Fruit fly (Drosophila melanogaster) whole organism, larva: ENCODE measurements around the gene SrpRalpha.
A peak's percentile ranks its signal among the peaks of the same experiment; 100 is the strongest.

Source experiments
- noc ChIP-seq: fragments of 200-800 bp; sonication (Bioruptor generic); optimal IDR thresholded peaks from 3 replicates; lab custom pipeline; 2019; ENCODE audit warnings: missing biosample characterization, mild to moderate bottlenecking, missing genetic modification characterization, moderate library complexity

SrpRalpha gene

dm6 chrX:11128828-11129227, at the start of gene SrpRalpha:
SrpRalpha (minus strand) TSS chrX:11129087.
- no peak for TF ChIP-seq noc (tag; lab: Kevin White, UChicago)

- TF ChIP-seq noc (tag; lab: Kevin White, UChicago): no peak
Observed at dm6 chrX:11176073-11176472, 47.2 kb upstream of the SrpRalpha start.

- no peak for TF ChIP-seq noc (tag; lab: Kevin White, UChicago)
Observed at dm6 chrX:11170578-11170977, 41.7 kb upstream of the SrpRalpha start, which contains the start of gene CG1394. CG1394 (minus strand) TSS chrX:11170678.

- TF ChIP-seq noc (tag; lab: Kevin White, UChicago): no peak
Observed at dm6 chrX:11168958-11169357, 40.1 kb upstream of the SrpRalpha start, which contains the start of gene Antdh. Antdh (minus strand) TSS chrX:11169058.

dm6 chrX:11159710-11160446, 31.0 kb upstream of the SrpRalpha start, which contains the start of gene CG32668:
CG32668 (minus strand) TSS chrX:11159760.
- TF ChIP-seq noc (tag; lab: Kevin White, UChicago): no peak

- peak; percentile 39 for TF ChIP-seq noc (tag; lab: Kevin White, UChicago)
Observed at dm6 chrX:11155808-11156589, 27.1 kb upstream of the SrpRalpha start.

dm6 chrX:11154511-11155197, 25.8 kb upstream of the SrpRalpha start:
- no peak for TF ChIP-seq noc (tag; lab: Kevin White, UChicago)

- TF ChIP-seq noc (tag; lab: Kevin White, UChicago): no peak
Observed at dm6 chrX:11153826-11154510, 25.1 kb upstream of the SrpRalpha start, which contains the start of the genes rtv and Dlic. rtv (minus strand) TSS chrX:11153990. Dlic (plus strand) TSS chrX:11154421.

- no peak for TF ChIP-seq noc (tag; lab: Kevin White, UChicago)
Observed at dm6 chrX:11153413-11153812, 24.5 kb upstream of the SrpRalpha start.

- TF ChIP-seq noc (tag; lab: Kevin White, UChicago): no peak
Observed at dm6 chrX:11149201-11149600, 20.3 kb upstream of the SrpRalpha start, which contains the start of gene Lint-1. Lint-1 (plus strand) TSS chrX:11149323.

dm6 chrX:11148272-11148835, 19.5 kb upstream of the SrpRalpha start, which contains the start of gene Ran:
Ran (minus strand) TSS chrX:11148716.
- no peak for TF ChIP-seq noc (tag; lab: Kevin White, UChicago)

- TF ChIP-seq noc (tag; lab: Kevin White, UChicago): no peak
Observed at dm6 chrX:11147553-11148067, 18.7 kb upstream of the SrpRalpha start.

dm6 chrX:11146598-11147176, 17.8 kb upstream of the SrpRalpha start:
- no peak for TF ChIP-seq noc (tag; lab: Kevin White, UChicago)

dm6 chrX:11144575-11144974, 15.7 kb upstream of the SrpRalpha start:
- TF ChIP-seq noc (tag; lab: Kevin White, UChicago): no peak
